Worm (Caenorhabditis elegans) whole organism, L1 larva: Measurements from ENCODE around the gene Y43F4A.4.
A peak's percentile ranks its signal among the peaks of the same experiment; 100 is the strongest.

Experiments
- C16A3.4 ChIP-seq: fragments of 150-350 bp; optimal IDR thresholded peaks from 2 replicates; lab custom pipeline; 2014; ENCODE audit warnings: missing biosample characterization, missing genetic modification characterization
- Y116A8C.19 ChIP-seq: sonication (generic microtip); optimal IDR thresholded peaks from 2 replicates; lab custom pipeline; 2016; ENCODE audit warnings: missing compliant biosample characterization, missing genetic modification characterization, borderline replicate concordance
- ama-1 ChIP-seq: fragments of 150-350 bp; optimal IDR thresholded peaks from 2 replicates; lab custom pipeline; 2014
- blmp-1 ChIP-seq: fragments of 150-350 bp; optimal IDR thresholded peaks from 2 replicates; lab custom pipeline; 2014; ENCODE audit warnings: missing biosample characterization, missing genetic modification characterization
- ceh-8 ChIP-seq: fragments of 200-800 bp; sonication (Bioruptor generic); optimal IDR thresholded peaks from 2 replicates; lab custom pipeline; 2018; ENCODE audit warnings: mild to moderate bottlenecking, missing genetic modification characterization, moderate library complexity, missing compliant biosample characterization
- ceh-82 ChIP-seq, 3 experiments: fragments of 150-350 bp in 1 of 3; sonication (generic microtip) in 2 of 3; optimal IDR thresholded peaks; 2 replicates each; lab custom pipeline; 2014 to 2017; ENCODE audit warnings: missing biosample characterization in 3 of 3, missing genetic modification characterization in 3 of 3
- ceh-88 ChIP-seq: fragments of 200-800 bp; sonication (Bioruptor generic); IDR thresholded peaks from 2 replicates; pipeline ENCODE4 v1.3.6; 2022; ENCODE audit warnings: missing genetic modification characterization, missing compliant biosample characterization
- ces-1 ChIP-seq: fragments of 150-350 bp; optimal IDR thresholded peaks from 2 replicates; lab custom pipeline; 2014; ENCODE audit warnings: missing biosample characterization, missing genetic modification reagents, missing genetic modification characterization
- egl-13 ChIP-seq: sonication (generic microtip); optimal IDR thresholded peaks from 2 replicates; lab custom pipeline; 2016; ENCODE audit warnings: missing genotype, missing genetic modification reagents, missing genetic modification characterization, missing compliant biosample characterization
- egl-27 ChIP-seq, 2 experiments: fragments of 150-350 bp in 1 of 2; sonication (generic microtip); optimal IDR thresholded peaks; 3 replicates each; lab custom pipeline; 2017 to 2018; ENCODE audit warnings: missing biosample characterization in 2 of 2, missing genetic modification characterization in 2 of 2, missing genetic modification reagents in 2 of 2
- elt-3 ChIP-seq, 6 experiments: fragments of 150-350 bp in 1 of 6; sonication (generic microtip); optimal IDR thresholded peaks; 2 replicates each; lab custom pipeline; 2017 to 2018; ENCODE audit warnings: missing biosample characterization in 6 of 6, missing genetic modification characterization in 6 of 6, inconsistent platforms in 1 of 6
- fkh-10 ChIP-seq: sonication (generic microtip); optimal IDR thresholded peaks from 2 replicates; lab custom pipeline; 2017; ENCODE audit warnings: missing biosample characterization, missing genetic modification reagents, missing genetic modification characterization
- fkh-4 ChIP-seq: sonication (generic microtip); optimal IDR thresholded peaks from 2 replicates; lab custom pipeline; 2016; ENCODE audit warnings: missing compliant biosample characterization, missing genetic modification characterization, borderline replicate concordance
- fkh-8 ChIP-seq: sonication (generic microtip); optimal IDR thresholded peaks from 2 replicates; lab custom pipeline; 2016; ENCODE audit warnings: mild to moderate bottlenecking, missing genetic modification characterization, missing compliant biosample characterization
- fos-1 ChIP-seq: fragments of 150-350 bp; optimal IDR thresholded peaks from 2 replicates; lab custom pipeline; 2014; ENCODE audit warnings: missing biosample characterization, missing genetic modification characterization
- hlh-4 ChIP-seq: sonication (generic microtip); optimal IDR thresholded peaks from 2 replicates; lab custom pipeline; 2016; ENCODE audit warnings: mild to moderate bottlenecking, missing genetic modification characterization, missing compliant biosample characterization
- hpl-2 ChIP-seq: fragments of 150-350 bp; optimal IDR thresholded peaks from 2 replicates; lab custom pipeline; 2014; ENCODE audit warnings: missing biosample characterization, missing genetic modification reagents, missing genetic modification characterization
- irx-1 ChIP-seq: sonication (generic microtip); optimal IDR thresholded peaks from 2 replicates; lab custom pipeline; 2016; ENCODE audit warnings: missing genetic modification characterization, missing compliant biosample characterization
- isw-1 ChIP-seq: fragments of 200-800 bp; sonication (Bioruptor generic); IDR thresholded peaks from 2 replicates; pipeline ENCODE4 v1.3.6; 2022; ENCODE audit warnings: missing genetic modification characterization, missing compliant biosample characterization
- jun-1 ChIP-seq: fragments of 150-350 bp; optimal IDR thresholded peaks from 2 replicates; lab custom pipeline; 2014; ENCODE audit warnings: missing biosample characterization, missing genetic modification reagents, missing genetic modification characterization
- lin-13 ChIP-seq: fragments of 150-350 bp; optimal IDR thresholded peaks from 2 replicates; lab custom pipeline; 2014; ENCODE audit warnings: missing biosample characterization, missing genetic modification reagents, missing genetic modification characterization
- lin-15B ChIP-seq: fragments of 150-350 bp; sonication (generic microtip); optimal IDR thresholded peaks from 3 replicates; lab custom pipeline; 2014; ENCODE audit warnings: missing biosample characterization, missing genetic modification characterization
- lin-39 ChIP-seq: fragments of 150-350 bp; optimal IDR thresholded peaks from 2 replicates; lab custom pipeline; 2014; ENCODE audit warnings: missing biosample characterization, missing genetic modification reagents, missing genetic modification characterization
- mab-9 ChIP-seq: fragments of 200-800 bp; sonication (Bioruptor generic); IDR thresholded peaks from 2 replicates; pipeline ENCODE4 v1.3.6; 2022; ENCODE audit warnings: missing genetic modification reagents, missing genetic modification characterization, missing compliant biosample characterization
- nhr-11 ChIP-seq: fragments of 150-350 bp; optimal IDR thresholded peaks from 2 replicates; lab custom pipeline; 2014; ENCODE audit warnings: missing biosample characterization, missing genetic modification characterization
- nhr-12 ChIP-seq: sonication (generic microtip); optimal IDR thresholded peaks from 2 replicates; lab custom pipeline; 2017; ENCODE audit warnings: missing biosample characterization, missing genetic modification characterization
- nhr-19 ChIP-seq: fragments of 200-800 bp; sonication (Bioruptor generic); conservative IDR thresholded peaks from 2 replicates; pipeline ENCODE4 v1.3.6; 2022; ENCODE audit warnings: missing genetic modification characterization, missing compliant biosample characterization
- nhr-20 ChIP-seq: sonication (generic microtip); optimal IDR thresholded peaks from 2 replicates; lab custom pipeline; 2016; ENCODE audit warnings: mild to moderate bottlenecking, missing genetic modification characterization, missing compliant biosample characterization
- nhr-28 ChIP-seq: fragments of 150-350 bp; optimal IDR thresholded peaks from 2 replicates; lab custom pipeline; 2014; ENCODE audit warnings: missing biosample characterization, missing genetic modification characterization
- nhr-47 ChIP-seq: sonication (generic microtip); optimal IDR thresholded peaks from 2 replicates; lab custom pipeline; 2016; ENCODE audit warnings: mild to moderate bottlenecking, missing genetic modification characterization, moderate library complexity, missing compliant biosample characterization
- nhr-71 ChIP-seq: sonication (generic microtip); optimal IDR thresholded peaks from 2 replicates; lab custom pipeline; 2016; ENCODE audit warnings: mild to moderate bottlenecking, missing genetic modification characterization, moderate library complexity, missing compliant biosample characterization
- nhr-76 ChIP-seq: sonication (generic microtip); optimal IDR thresholded peaks from 2 replicates; lab custom pipeline; 2017; ENCODE audit warnings: missing biosample characterization, missing genetic modification characterization
- nhr-77 ChIP-seq: fragments of 150-350 bp; optimal IDR thresholded peaks from 2 replicates; lab custom pipeline; 2014; ENCODE audit warnings: missing biosample characterization, missing genetic modification characterization
- nhr-85 ChIP-seq: sonication (generic microtip); peaks from one replicate; lab custom pipeline; 2016; ENCODE audit warnings: missing genetic modification characterization, inconsistent platforms, missing compliant biosample characterization
- nhr-90 ChIP-seq: sonication (generic microtip); optimal IDR thresholded peaks from 2 replicates; lab custom pipeline; 2016; ENCODE audit warnings: mild to moderate bottlenecking, missing genetic modification characterization, missing compliant biosample characterization; ENCODE audit not compliant: poor library complexity
- pag-3 ChIP-seq: sonication (generic microtip); optimal IDR thresholded peaks from 2 replicates; lab custom pipeline; 2017; ENCODE audit warnings: missing genetic modification characterization, mild to moderate bottlenecking, missing compliant biosample characterization, antibody characterized with exemption, borderline replicate concordance; ENCODE audit not compliant: insufficient read depth
- pqm-1 ChIP-seq: sonication (generic microtip); optimal IDR thresholded peaks from 3 replicates; lab custom pipeline; 2017; ENCODE audit warnings: missing biosample characterization, missing genetic modification characterization
- sox-4 ChIP-seq: sonication (generic microtip); optimal IDR thresholded peaks from 2 replicates; lab custom pipeline; 2016; ENCODE audit warnings: missing genetic modification characterization, missing compliant biosample characterization
- tbx-2 ChIP-seq: sonication (generic microtip); optimal IDR thresholded peaks from 2 replicates; lab custom pipeline; 2016; ENCODE audit warnings: missing genetic modification characterization, missing compliant biosample characterization
- tlp-1 ChIP-seq: fragments of 150-350 bp; optimal IDR thresholded peaks from 2 replicates; lab custom pipeline; 2014; ENCODE audit warnings: missing biosample characterization, missing genetic modification characterization
- unc-30 ChIP-seq: sonication (generic microtip); optimal IDR thresholded peaks from 2 replicates; lab custom pipeline; 2017; ENCODE audit warnings: missing biosample characterization, missing genetic modification characterization
- unc-62 ChIP-seq: fragments of 150-350 bp; optimal IDR thresholded peaks from 2 replicates; lab custom pipeline; 2014; ENCODE audit warnings: missing biosample characterization, missing genetic modification reagents, missing genetic modification characterization
- unc-86 ChIP-seq: sonication (generic microtip); optimal IDR thresholded peaks from 2 replicates; lab custom pipeline; 2016; ENCODE audit warnings: missing genetic modification characterization, missing compliant biosample characterization
- vab-15 ChIP-seq: sonication (generic microtip); optimal IDR thresholded peaks from 2 replicates; lab custom pipeline; 2017; ENCODE audit warnings: missing genotype, mild to moderate bottlenecking, missing genetic modification characterization, missing compliant biosample characterization
- xbp-1 ChIP-seq: sonication (generic microtip); optimal IDR thresholded peaks from 2 replicates; lab custom pipeline; 2016; ENCODE audit warnings: missing genetic modification characterization, missing compliant biosample characterization
- zip-4 ChIP-seq: fragments of 200-800 bp; sonication (Bioruptor generic); optimal IDR thresholded peaks from 2 replicates; lab custom pipeline; 2018; ENCODE audit warnings: mild to moderate bottlenecking, missing genetic modification characterization, moderate library complexity, missing compliant biosample characterization
- ztf-11 ChIP-seq, 2 experiments: sonication (generic microtip); optimal IDR thresholded peaks; 2 replicates each; lab custom pipeline; 2016 to 2017; ENCODE audit warnings: missing genetic modification characterization in 2 of 2, missing biosample characterization in 1 of 2, missing compliant biosample characterization in 1 of 2

The Y43F4A.4 gene

DNA sequence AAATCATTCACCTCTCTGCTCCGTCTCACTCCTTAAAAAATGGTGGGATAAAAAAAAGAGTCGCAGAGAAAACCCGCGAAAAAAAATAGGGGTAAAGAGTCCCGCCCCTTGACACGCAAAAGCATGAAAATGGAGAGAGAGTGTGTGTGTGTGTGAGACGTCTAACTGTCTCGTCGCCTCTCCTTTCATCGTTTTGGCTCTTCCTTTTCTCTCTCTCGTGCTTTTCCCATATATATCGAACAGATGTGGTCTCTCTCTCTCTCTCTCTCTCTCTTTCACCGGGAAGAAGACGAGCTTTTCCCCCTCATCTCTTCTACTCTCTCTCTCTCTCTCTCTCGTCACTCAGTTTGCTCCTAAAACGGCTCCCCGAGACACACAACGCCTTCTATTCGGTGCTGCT, 30.4 kb downstream of the Y43F4A.4 start (continued):
- TF ChIP-seq lin-15B = no peak
- TF ChIP-seq unc-30 = no peak
- peak; percentile 46 for TF ChIP-seq jun-1 (tag; lab: Kevin White, UChicago)
- TF ChIP-seq irx-1 (tag; lab: Kevin White, UChicago) = peak; percentile 52
- no peak for TF ChIP-seq sox-4
- TF ChIP-seq egl-27 (tag; optimal IDR thresholded peaks at IDR 0.05; lab: Kevin White, UChicago) = peak in 1 of 2 experiments; percentile 25
- TF ChIP-seq vab-15 (tag; lab: Kevin White, UChicago) = no peak
- peak; percentile 88 for TF ChIP-seq fkh-10 (GFP tag; lab: Kevin White, UChicago)
- peak in 1 of 2 experiments; percentile 64 for TF ChIP-seq ztf-11 (tag; optimal IDR thresholded peaks at IDR 0.05; lab: Kevin White, UChicago)
- peak; percentile 82 for TF ChIP-seq egl-13 (tag; lab: Kevin White, UChicago)
- TF ChIP-seq nhr-71 (tag; lab: Kevin White, UChicago) = peak; percentile 89
- no peak for TF ChIP-seq ama-1 (lab: Kevin White, UChicago)
- TF ChIP-seq fkh-8 (tag; lab: Kevin White, UChicago) = peak; percentile 97
- TF ChIP-seq nhr-90 = no peak
- TF ChIP-seq tlp-1 (tag; lab: Kevin White, UChicago) = no peak
- no peak for TF ChIP-seq unc-62 (GFP tag; lab: Kevin White, UChicago)
- peak; percentile 48 for TF ChIP-seq nhr-19 (GFP tag; lab: Robert Waterston, UW)
- TF ChIP-seq isw-1 (GFP tag; lab: Robert Waterston, UW) = peak; percentile 61
- TF ChIP-seq ceh-82 (tag; optimal IDR thresholded peaks at IDR 0.05; lab: Kevin White, UChicago) = peak; percentile 19 to 72 (median 68)
- TF ChIP-seq nhr-76 (tag; lab: Kevin White, UChicago) = peak; percentile 16
- no peak for TF ChIP-seq nhr-85 (tag; lab: Kevin White, UChicago)
- TF ChIP-seq ceh-88 (GFP tag; lab: Robert Waterston, UW) = no peak
- TF ChIP-seq xbp-1 (tag; lab: Kevin White, UChicago) = peak; percentile 55
- no peak for TF ChIP-seq blmp-1 (tag; lab: Kevin White, UChicago)
- peak; percentile 65 for TF ChIP-seq mab-9
- no peak for TF ChIP-seq nhr-28 (tag; lab: Kevin White, UChicago)
- no peak for TF ChIP-seq elt-3 (tag; optimal IDR thresholded peaks at IDR 0.05; lab: Kevin White, UChicago)
- peak; percentile 65 for TF ChIP-seq fos-1
- no peak for TF ChIP-seq fkh-4
- TF ChIP-seq lin-13 (GFP tag; lab: Kevin White, UChicago) = peak; percentile 66
- TF ChIP-seq nhr-77 (tag; lab: Kevin White, UChicago) = peak; percentile 20
- TF ChIP-seq lin-39 (tag; lab: Kevin White, UChicago) = no peak
- TF ChIP-seq Y116A8C.19 (tag; lab: Kevin White, UChicago) = no peak
- TF ChIP-seq zip-4 (GFP tag; lab: Kevin White, UChicago) = no peak
- TF ChIP-seq hlh-4 (tag; lab: Kevin White, UChicago) = no peak
- no peak for TF ChIP-seq ces-1 (GFP tag; lab: Kevin White, UChicago)
- TF ChIP-seq hpl-2 (GFP tag; lab: Kevin White, UChicago) = no peak
- TF ChIP-seq unc-86 (tag; lab: Kevin White, UChicago) = peak; percentile 90
- TF ChIP-seq C16A3.4 (tag; lab: Kevin White, UChicago) = peak; percentile 2
- no peak for TF ChIP-seq nhr-11 (tag; lab: Kevin White, UChicago)
- no peak for TF ChIP-seq pag-3
- peak; percentile 83 for TF ChIP-seq tbx-2 (tag; lab: Kevin White, UChicago)
- no peak for TF ChIP-seq pqm-1
- TF ChIP-seq nhr-47 (tag; lab: Kevin White, UChicago) = peak; percentile 85
- TF ChIP-seq nhr-12 (tag; lab: Kevin White, UChicago) = no peak
- peak; percentile 30 for TF ChIP-seq ceh-8
- peak; percentile 44 for TF ChIP-seq nhr-20 (tag; lab: Kevin White, UChicago)
- TF ChIP-seq, all 84 proteins: peak for 40
